Worm (Caenorhabditis elegans): Measurements from ENCODE around the gene crh-1.

- TF ChIP-seq dao-5 (tag; optimal IDR thresholded peaks at IDR 0.05) (no peak), him-1 (tag; optimal IDR thresholded peaks at IDR 0.05) (no peak)
These were observed 69.4 kb downstream of the crh-1 start for ce11 chrIII:11727010-11727409.

All from whole organism, L4/young adult.